Fruit fly (Drosophila melanogaster): ENCODE data around the gene CG32081.
A peak's percentile ranks its signal among the peaks of the same experiment; 100 is the strongest.

CG32081 gene

dm6 chr3L:11009000-11009794 lies 18.2 kb upstream of the CG32081 start, which contains the start of gene klu (continued):
- no peak for TF ChIP-seq aop (GFP tag; IDR thresholded peaks at IDR 0.05)
- TF ChIP-seq jigr1 (GFP tag; IDR thresholded peaks at IDR 0.05): no peak
- TF ChIP-seq abd-A (tag; optimal IDR thresholded peaks at IDR 0.05): peak; percentile 38
- TF ChIP-seq B-H2 (GFP tag; optimal IDR thresholded peaks at IDR 0.05): no peak
- TF ChIP-seq D19A (tag; optimal IDR thresholded peaks at IDR 0.05): no peak
- no peak for TF ChIP-seq CG18619 (GFP tag; optimal IDR thresholded peaks at IDR 0.05)
- TF ChIP-seq bigmax (GFP tag; optimal IDR thresholded peaks at IDR 0.05): no peak
- TF ChIP-seq CG4820 (GFP tag; optimal IDR thresholded peaks at IDR 0.05): no peak
- TF ChIP-seq Bdp1 (GFP tag; optimal IDR thresholded peaks at IDR 0.05): no peak
- TF ChIP-seq CG17385 (GFP tag; optimal IDR thresholded peaks at IDR 0.05): no peak
- TF ChIP-seq ci (GFP tag; IDR thresholded peaks at IDR 0.05): 0 out of 3 replicates have a peak, but pooled peaks have one; percentile 13
- TF ChIP-seq CG11560 (tag; IDR thresholded peaks at IDR 0.05): no peak
- TF ChIP-seq Awh (GFP tag; IDR thresholded peaks at IDR 0.05): no peak
- no peak for TF ChIP-seq onecut (GFP tag; IDR thresholded peaks at IDR 0.05)
- no peak for TF ChIP-seq ap (GFP tag; IDR thresholded peaks at IDR 0.05)
- no peak for TF ChIP-seq trem (tag; optimal IDR thresholded peaks at IDR 0.05)
- TF ChIP-seq lbe (GFP tag; optimal IDR thresholded peaks at IDR 0.05): no peak
- TF ChIP-seq hkb (optimal IDR thresholded peaks at IDR 0.05): no peak
- TF ChIP-seq hkb (GFP tag; IDR thresholded peaks at IDR 0.05): no peak
- TF ChIP-seq kay (GFP tag; optimal IDR thresholded peaks at IDR 0.05): no peak
- TF ChIP-seq CG18262 (tag; optimal IDR thresholded peaks at IDR 0.05): no peak
- TF ChIP-seq Rfx (GFP tag; IDR thresholded peaks at IDR 0.05): no peak; the same call in 1 of the 2 replicates
- peak; percentile 25 for TF ChIP-seq sug (tag; optimal IDR thresholded peaks at IDR 0.05)
- peak; percentile 23; the same call in 1 of the 3 replicates for TF ChIP-seq CG6791 (GFP tag; IDR thresholded peaks at IDR 0.05; ENCODE audit: partially characterized antibody)
- no peak for TF ChIP-seq gcm (GFP tag; optimal IDR thresholded peaks at IDR 0.05)
- TF ChIP-seq CG17328 (GFP tag; IDR thresholded peaks at IDR 0.05): 0 out of 2 replicates have a peak, but pooled peaks have one; percentile 26
- no peak for TF ChIP-seq H15 (GFP tag; IDR thresholded peaks at IDR 0.05)
- TF ChIP-seq ind (GFP tag; optimal IDR thresholded peaks at IDR 0.05): no peak
- TF ChIP-seq bbx (GFP tag; IDR thresholded peaks at IDR 0.05; ENCODE audit: partially characterized antibody): peak; percentile 12; the same call in 1 of the 2 replicates
- TF ChIP-seq CG15479 (GFP tag; optimal IDR thresholded peaks at IDR 0.05): no peak
- TF ChIP-seq CG15011 (GFP tag; optimal IDR thresholded peaks at IDR 0.05): no peak
- TF ChIP-seq nom (GFP tag; optimal IDR thresholded peaks at IDR 0.05): peak; percentile 66
- no peak for TF ChIP-seq CG12659 (GFP tag; optimal IDR thresholded peaks at IDR 0.05)
- TF ChIP-seq fd96Cb (tag; optimal IDR thresholded peaks at IDR 0.05): no peak
- peak; percentile 84 for TF ChIP-seq Deaf1 (tag; optimal IDR thresholded peaks at IDR 0.05)
- TF ChIP-seq CG6654 (GFP tag; optimal IDR thresholded peaks at IDR 0.05): no peak
- TF ChIP-seq Oaz (GFP tag; IDR thresholded peaks at IDR 0.05): no peak
- TF ChIP-seq HmgZ (tag; optimal IDR thresholded peaks at IDR 0.05): no peak
- no peak for TF ChIP-seq dimm (GFP tag; IDR thresholded peaks at IDR 0.05)
- no peak for TF ChIP-seq ash1 (GFP tag; optimal IDR thresholded peaks at IDR 0.05)
- TF ChIP-seq grau (tag; optimal IDR thresholded peaks at IDR 0.05): no peak
- TF ChIP-seq CG7786 (GFP tag; optimal IDR thresholded peaks at IDR 0.05): no peak
- peak; percentile 71 for TF ChIP-seq pros (GFP tag; optimal IDR thresholded peaks at IDR 0.05)
- TF ChIP-seq CG15601 (tag; optimal IDR thresholded peaks at IDR 0.05): no peak
- no peak for TF ChIP-seq CG6689 (GFP tag; IDR thresholded peaks at IDR 0.05)
- TF ChIP-seq CHES-1-like (GFP tag; optimal IDR thresholded peaks at IDR 0.05): no peak
- no peak for TF ChIP-seq Hr39 (optimal IDR thresholded peaks at IDR 0.05)
- TF ChIP-seq CG31365 (tag; optimal IDR thresholded peaks at IDR 0.05): no peak
- no peak for TF ChIP-seq MTF-1 (GFP tag; optimal IDR thresholded peaks at IDR 0.05; ENCODE audit: borderline replicate concordance)
- TF ChIP-seq CG9797 (GFP tag; optimal IDR thresholded peaks at IDR 0.05): no peak

All from whole organism, embryonic.